Fruit fly (Drosophila melanogaster) whole organism, embryonic: ENCODE measurements around the gene CG3337.

Experiments used
- B-H2 ChIP-seq: fragments of 200-800 bp; sonication (Bioruptor generic); optimal IDR thresholded peaks from 2 replicates; lab custom pipeline; 2018; ENCODE audit warnings: missing biosample characterization, mild to moderate bottlenecking, missing genetic modification characterization
- CG10431 ChIP-seq: fragments of 200-800 bp; sonication (Bioruptor generic); optimal IDR thresholded peaks from 3 replicates; lab custom pipeline; 2018; ENCODE audit warnings: missing biosample characterization, mild to moderate bottlenecking, missing genetic modification characterization
- CG10654 ChIP-seq: fragments of 200-800 bp; sonication (Bioruptor generic); optimal IDR thresholded peaks from 2 replicates; lab custom pipeline; 2016; ENCODE audit warnings: missing biosample characterization, missing genetic modification characterization
- CG13624 ChIP-seq: fragments of 200-800 bp; sonication (Bioruptor generic); optimal IDR thresholded peaks from 2 replicates; lab custom pipeline; 2016; ENCODE audit warnings: missing biosample characterization, missing genetic modification characterization
- CG15514 ChIP-seq: fragments of 200-800 bp; sonication (Bioruptor generic); optimal IDR thresholded peaks from 3 replicates; lab custom pipeline; 2017; ENCODE audit warnings: missing biosample characterization, missing genetic modification characterization, mild to moderate bottlenecking, moderate library complexity, missing genetic modification reagents
- CG16815 ChIP-seq: fragments of 200-800 bp; sonication (Bioruptor generic); optimal IDR thresholded peaks from 3 replicates; lab custom pipeline; 2017; ENCODE audit warnings: missing biosample characterization, mild to moderate bottlenecking, missing genetic modification characterization
- CG17186 ChIP-seq: fragments of 200-800 bp; sonication (Bioruptor generic); optimal IDR thresholded peaks from 3 replicates; lab custom pipeline; 2017; ENCODE audit warnings: missing biosample characterization, missing genetic modification reagents, missing genetic modification characterization
- CG17361 ChIP-seq: fragments of 200-800 bp; sonication (Bioruptor generic); IDR thresholded peaks from 3 replicates; pipeline ENCODE4 v1.3.6; 2022; ENCODE audit warnings: missing biosample characterization, missing genetic modification characterization
- CG17385 ChIP-seq: fragments of 200-800 bp; sonication (Bioruptor generic); optimal IDR thresholded peaks from 3 replicates; lab custom pipeline; 2018; ENCODE audit warnings: missing biosample characterization, mild to moderate bottlenecking, missing genetic modification characterization
- CG18011 ChIP-seq: fragments of 200-800 bp; sonication (Bioruptor generic); optimal IDR thresholded peaks from 2 replicates; lab custom pipeline; 2017; ENCODE audit warnings: missing biosample characterization, missing genetic modification characterization, mild to moderate bottlenecking, moderate library complexity, missing genotype
- CG32767 ChIP-seq: fragments of 200-800 bp; sonication (Bioruptor generic); IDR thresholded peaks from 2 replicates; pipeline ENCODE4 v1.3.6; 2022; ENCODE audit warnings: missing biosample characterization, missing genetic modification characterization
- CG4617 ChIP-seq: fragments of 200-800 bp; sonication (Bioruptor generic); optimal IDR thresholded peaks from 3 replicates; lab custom pipeline; 2016; ENCODE audit warnings: missing biosample characterization, missing genetic modification characterization, borderline replicate concordance
- CG6175 ChIP-seq: fragments of 200-800 bp; sonication (Bioruptor generic); IDR thresholded peaks from 3 replicates; pipeline ENCODE4 v1.3.6; 2022; ENCODE audit warnings: missing biosample characterization, missing genetic modification characterization
- CG6272 ChIP-seq: fragments of 200-800 bp; sonication (Bioruptor generic); IDR thresholded peaks from 2 replicates; pipeline ENCODE4 v1.3.6; 2022; ENCODE audit warnings: missing biosample characterization, missing genetic modification characterization
- CG6813 ChIP-seq: fragments of 200-800 bp; sonication (Bioruptor generic); optimal IDR thresholded peaks from 2 replicates; lab custom pipeline; 2017; ENCODE audit warnings: missing biosample characterization, missing genetic modification characterization, mild to moderate bottlenecking, moderate library complexity, missing genetic modification reagents
- CG9817 ChIP-seq: fragments of 200-800 bp; sonication (Bioruptor generic); optimal IDR thresholded peaks from 2 replicates; lab custom pipeline; 2018; ENCODE audit warnings: missing biosample characterization, mild to moderate bottlenecking, missing genetic modification characterization, moderate library complexity
- CkIIα-i1 ChIP-seq: fragments of 200-800 bp; sonication (Bioruptor generic); IDR thresholded peaks from 2 replicates; pipeline ENCODE4 v1.3.6; 2022; ENCODE audit warnings: missing biosample characterization, missing genetic modification characterization
- Dfd ChIP-seq, 2 experiments: fragments of >200 bp; optimal IDR thresholded peaks; 2 replicates each; lab custom pipeline; 2017; ENCODE audit warnings: missing biosample characterization in 2 of 2, missing genetic modification characterization in 2 of 2
- Dp ChIP-seq: fragments of 200-800 bp; sonication (Bioruptor generic); optimal IDR thresholded peaks from 2 replicates; lab custom pipeline; 2018; ENCODE audit warnings: missing biosample characterization, mild to moderate bottlenecking, missing genetic modification characterization, moderate library complexity
- E2f2 ChIP-seq: fragments of 200-800 bp; sonication (Bioruptor generic); IDR thresholded peaks from 2 replicates; pipeline ENCODE4 v1.3.6; 2022; ENCODE audit warnings: missing biosample characterization, missing genetic modification characterization
- HLH54F ChIP-seq: fragments of 200-800 bp; sonication (Bioruptor generic); optimal IDR thresholded peaks from 3 replicates; lab custom pipeline; 2016; ENCODE audit warnings: missing biosample characterization, missing genetic modification characterization
- Max ChIP-seq: fragments of 200-800 bp; sonication (Bioruptor generic); optimal IDR thresholded peaks from 2 replicates; lab custom pipeline; 2016; ENCODE audit warnings: missing biosample characterization, mild to moderate bottlenecking, missing genetic modification characterization
- NK7.1 ChIP-seq: fragments of 200-800 bp; sonication (Bioruptor generic); optimal IDR thresholded peaks from 3 replicates; lab custom pipeline; 2016; ENCODE audit warnings: missing biosample characterization, missing genetic modification characterization
- NfI ChIP-seq: fragments of 200-800 bp; sonication (Bioruptor generic); optimal IDR thresholded peaks from 3 replicates; lab custom pipeline; 2018; ENCODE audit warnings: missing biosample characterization, mild to moderate bottlenecking, missing genetic modification characterization, moderate library complexity
- PHDP ChIP-seq: fragments of 200-800 bp; sonication (Bioruptor generic); optimal IDR thresholded peaks from 3 replicates; lab custom pipeline; 2018; ENCODE audit warnings: missing biosample characterization, mild to moderate bottlenecking, missing genetic modification characterization, moderate library complexity
- Tbp ChIP-seq: fragments of >200 bp; optimal IDR thresholded peaks from 2 replicates; lab custom pipeline; 2018; ENCODE audit warnings: missing biosample characterization, missing genetic modification characterization
- aop ChIP-seq: fragments of 200-800 bp; sonication (Bioruptor generic); IDR thresholded peaks from 2 replicates; pipeline ENCODE4 v1.3.6; 2022; ENCODE audit warnings: missing biosample characterization, missing genetic modification characterization
- ap ChIP-seq: fragments of 200-800 bp; sonication (Bioruptor generic); IDR thresholded peaks from 2 replicates; pipeline ENCODE4 v1.3.6; 2022; ENCODE audit warnings: missing biosample characterization, missing genetic modification characterization
- cad ChIP-seq: fragments of >200 bp; optimal IDR thresholded peaks from 2 replicates; lab custom pipeline; 2017; ENCODE audit warnings: missing biosample characterization, missing genetic modification characterization
- chinmo ChIP-seq: fragments of 200-800 bp; sonication (Bioruptor generic); IDR thresholded peaks from 4 replicates; pipeline ENCODE4 v1.3.6; 2022; ENCODE audit warnings: missing biosample characterization, missing genetic modification characterization; ENCODE audit not compliant: partially characterized antibody
- chn ChIP-seq: fragments of 200-800 bp; sonication (Bioruptor generic); optimal IDR thresholded peaks from 2 replicates; lab custom pipeline; 2016; ENCODE audit warnings: missing biosample characterization, missing genetic modification characterization
- exex ChIP-seq: fragments of 200-800 bp; sonication (Bioruptor generic); optimal IDR thresholded peaks from 4 replicates; lab custom pipeline; 2018; ENCODE audit warnings: missing biosample characterization, mild to moderate bottlenecking, missing genetic modification characterization, moderate library complexity
- eyg ChIP-seq: fragments of 200-800 bp; sonication (Bioruptor generic); optimal IDR thresholded peaks from 3 replicates; lab custom pipeline; 2016; ENCODE audit warnings: missing biosample characterization, missing genetic modification characterization
- fd64A ChIP-seq: fragments of 200-800 bp; sonication (Bioruptor generic); optimal IDR thresholded peaks from 3 replicates; lab custom pipeline; 2018; ENCODE audit warnings: missing biosample characterization, mild to moderate bottlenecking, missing genetic modification characterization
- gro ChIP-seq: fragments of 200-800 bp; sonication (Bioruptor generic); optimal IDR thresholded peaks from 2 replicates; lab custom pipeline; 2016; ENCODE audit warnings: missing biosample characterization, missing genetic modification characterization
- ham ChIP-seq: fragments of 200-800 bp; sonication (Bioruptor generic); IDR thresholded peaks from 2 replicates; pipeline ENCODE4 v1.3.6; 2022; ENCODE audit warnings: missing biosample characterization, missing genetic modification characterization
- hkb ChIP-seq, 2 experiments: fragments of 200-800 bp in 1 of 2; fragments of >200 bp in 1 of 2; sonication (Bioruptor generic) in 1 of 2; IDR thresholded peaks in 1 of 2; optimal IDR thresholded peaks in 1 of 2; 2 replicates each; pipeline versions ENCODE4 v1.3.6 to Lab custom; 2017 to 2022; ENCODE audit warnings: missing biosample characterization in 1 of 2, missing genetic modification characterization in 1 of 2
- hth ChIP-seq: fragments of >200 bp; optimal IDR thresholded peaks from 2 replicates; lab custom pipeline; 2017; ENCODE audit warnings: inconsistent platforms
- klu ChIP-seq: fragments of 200-800 bp; sonication (Bioruptor generic); IDR thresholded peaks from 2 replicates; pipeline ENCODE4 v1.3.6; 2022; ENCODE audit warnings: missing biosample characterization, missing genetic modification characterization
- lmd ChIP-seq: fragments of 200-800 bp; sonication (Bioruptor generic); IDR thresholded peaks from 2 replicates; pipeline ENCODE4 v1.3.6; 2022; ENCODE audit warnings: missing biosample characterization, missing genetic modification characterization
- nau ChIP-seq: fragments of 200-800 bp; sonication (Bioruptor generic); optimal IDR thresholded peaks from 3 replicates; lab custom pipeline; 2017; ENCODE audit warnings: missing biosample characterization, mild to moderate bottlenecking, missing genetic modification characterization, missing genetic modification reagents
- org-1 ChIP-seq: fragments of 200-800 bp; sonication (Bioruptor generic); optimal IDR thresholded peaks from 2 replicates; lab custom pipeline; 2017; ENCODE audit warnings: missing biosample characterization, missing genetic modification characterization
- pnt ChIP-seq: fragments of 200-800 bp; sonication (Bioruptor generic); optimal IDR thresholded peaks from 3 replicates; lab custom pipeline; 2016; ENCODE audit warnings: missing biosample characterization, missing genetic modification characterization
- ranshi ChIP-seq: fragments of 200-800 bp; sonication (Bioruptor generic); IDR thresholded peaks from 2 replicates; pipeline ENCODE4 v1.3.6; 2022; ENCODE audit warnings: missing biosample characterization, missing genetic modification characterization
- ro ChIP-seq: fragments of 200-800 bp; sonication (Bioruptor generic); IDR thresholded peaks from 2 replicates; pipeline ENCODE4 v1.3.6; 2022; ENCODE audit warnings: missing biosample characterization, missing genetic modification characterization
- sc ChIP-seq, 3 experiments: fragments of >200 bp in 2 of 3; fragments of 200-800 bp in 1 of 3; sonication (Bioruptor generic) in 1 of 3; optimal IDR thresholded peaks; 2 replicates in 2 of 3; 3 replicates in 1 of 3; lab custom pipeline; 2017; ENCODE audit warnings: mild to moderate bottlenecking in 1 of 3, missing biosample characterization in 1 of 3, missing genetic modification characterization in 1 of 3, missing genetic modification reagents in 1 of 3
- scrt ChIP-seq: fragments of 200-800 bp; sonication (Bioruptor generic); optimal IDR thresholded peaks from 2 replicates; lab custom pipeline; 2018; ENCODE audit warnings: missing biosample characterization, mild to moderate bottlenecking, missing genetic modification characterization, moderate library complexity
- unc-4 ChIP-seq: fragments of 200-800 bp; sonication (Bioruptor generic); IDR thresholded peaks from 2 replicates; pipeline ENCODE4 v1.3.6; 2022; ENCODE audit warnings: missing biosample characterization, missing genetic modification characterization; ENCODE audit not compliant: partially characterized antibody
- usp ChIP-seq: fragments of >200 bp; optimal IDR thresholded peaks from 2 replicates; lab custom pipeline; 2017; ENCODE audit warnings: missing biosample characterization, missing genetic modification characterization
- vnd ChIP-seq: fragments of 200-800 bp; sonication (Bioruptor generic); IDR thresholded peaks from 3 replicates; pipeline ENCODE4 v1.3.6; 2022; ENCODE audit warnings: missing biosample characterization, missing genetic modification characterization; ENCODE audit not compliant: partially characterized antibody
- zfh1 ChIP-seq: fragments of 200-800 bp; sonication (Bioruptor generic); IDR thresholded peaks from 3 replicates; pipeline ENCODE4 v1.3.6; 2022; ENCODE audit warnings: missing biosample characterization, missing genetic modification characterization

The CG3337 gene

dm6 chr3R:21214693-21215145 is 8.7 kb downstream of the CG3337 start, which contains the start of gene Ddrgk1 (continued):
- no peak for TF ChIP-seq nau (GFP tag; lab: Kevin White, UChicago)
- no peak for TF ChIP-seq Dfd (GFP tag; optimal IDR thresholded peaks at IDR 0.05; lab: Kevin White, UChicago)
- TF ChIP-seq pnt (GFP tag; lab: Kevin White, UChicago): peak; percentile 13
- 0 out of 2 replicates have a peak, but pooled peaks have one; percentile 7 for TF ChIP-seq klu
- TF ChIP-seq CG10654: peak; percentile 8
- TF ChIP-seq CG32767 (GFP tag; lab: Robert Waterston, UW): peak; percentile 8; the same call in 1 of the 2 replicates
- peak; percentile 17 for TF ChIP-seq HLH54F (GFP tag; lab: Kevin White, UChicago)
- peak; percentile 33 for TF ChIP-seq Max (GFP tag; lab: Kevin White, UChicago)
- no peak for TF ChIP-seq chn (GFP tag; lab: Kevin White, UChicago)
- no peak for TF ChIP-seq hth
- no peak for TF ChIP-seq fd64A
- TF ChIP-seq zfh1 (GFP tag; lab: Robert Waterston, UW): no peak
- no peak for TF ChIP-seq Dp
- no peak for TF ChIP-seq eyg (GFP tag; lab: Kevin White, UChicago)
- TF ChIP-seq CG4617 (GFP tag; lab: Kevin White, UChicago): no peak
- no peak for TF ChIP-seq CG18011
- no peak for TF ChIP-seq CG17385
- no peak for TF ChIP-seq vnd (GFP tag; lab: Robert Waterston, UW)
- TF ChIP-seq hkb (optimal IDR thresholded peaks at IDR 0.05; lab: Kevin White, UChicago): no peak
- no peak for TF ChIP-seq hkb (GFP tag; IDR thresholded peaks at IDR 0.05; lab: Robert Waterston, UW)
- TF ChIP-seq aop (GFP tag; lab: Robert Waterston, UW): no peak
- TF ChIP-seq CG6813: no peak
- TF ChIP-seq sc (optimal IDR thresholded peaks at IDR 0.05; lab: Kevin White, UChicago): no peak
- no peak for TF ChIP-seq sc (GFP tag; optimal IDR thresholded peaks at IDR 0.05; lab: Kevin White, UChicago)
- TF ChIP-seq scrt (GFP tag; lab: Kevin White, UChicago): no peak
- no peak for TF ChIP-seq CkIIα-i1 (GFP tag; lab: Robert Waterston, UW)
- 0 out of 3 replicates have a peak, but pooled peaks have one; percentile 30 for TF ChIP-seq CG17361 (GFP tag; lab: Robert Waterston, UW)
- no peak for TF ChIP-seq chinmo (GFP tag; lab: Robert Waterston, UW)
- no peak for TF ChIP-seq Tbp
- TF ChIP-seq CG17186: no peak
- TF ChIP-seq ham (GFP tag; lab: Robert Waterston, UW): no peak
- no peak for TF ChIP-seq ranshi (GFP tag; lab: Robert Waterston, UW)
- no peak for TF ChIP-seq NK7.1 (GFP tag; lab: Kevin White, UChicago)
- TF ChIP-seq unc-4 (GFP tag; lab: Robert Waterston, UW): no peak
- no peak for TF ChIP-seq CG16815 (GFP tag; lab: Kevin White, UChicago)
- no peak for TF ChIP-seq ap
- no peak for TF ChIP-seq ro
- TF ChIP-seq E2f2 (GFP tag; lab: Robert Waterston, UW): no peak
- peak; percentile 52 for TF ChIP-seq CG15514
- TF ChIP-seq exex (tag; lab: Kevin White, UChicago): no peak
- TF ChIP-seq CG6272: no peak
- no peak for TF ChIP-seq usp (GFP tag; lab: Kevin White, UChicago)
- TF ChIP-seq CG13624 (GFP tag; lab: Kevin White, UChicago): peak; percentile 30
- TF ChIP-seq NfI (GFP tag; lab: Kevin White, UChicago): peak; percentile 23
- TF ChIP-seq gro (GFP tag; lab: Kevin White, UChicago): peak; percentile 6
- TF ChIP-seq PHDP (tag; lab: Kevin White, UChicago): no peak
- no peak for TF ChIP-seq CG9817 (tag; lab: Kevin White, UChicago)
- TF ChIP-seq org-1 (GFP tag; lab: Kevin White, UChicago): no peak
- no peak for TF ChIP-seq CG6175 (GFP tag; lab: Robert Waterston, UW)
- TF ChIP-seq B-H2 (GFP tag; lab: Kevin White, UChicago): no peak
- no peak for TF ChIP-seq cad (GFP tag; lab: Kevin White, UChicago)
- TF ChIP-seq lmd: peak; percentile 4; the same call in 1 of the 2 replicates
- no peak for TF ChIP-seq CG10431
